Worm (Caenorhabditis elegans) whole organism, L2 larva: ENCODE measurements around the gene scl-8.
A peak's percentile ranks its signal among the peaks of the same experiment; 100 is the strongest.

Experiments
- C34F6.9 ChIP-seq: fragments of 150-350 bp; optimal IDR thresholded peaks from 2 replicates; lab custom pipeline; 2014; ENCODE audit warnings: missing biosample characterization, missing genetic modification characterization
- F13H6.1 ChIP-seq: sonication (generic microtip); optimal IDR thresholded peaks from 2 replicates; lab custom pipeline; 2016; ENCODE audit warnings: missing genetic modification characterization, missing compliant biosample characterization
- R02D3.7 ChIP-seq: fragments of 150-350 bp; optimal IDR thresholded peaks from 2 replicates; lab custom pipeline; 2014; ENCODE audit warnings: missing biosample characterization, missing genetic modification characterization
- Y55F3AM.14 ChIP-seq: fragments of 200-800 bp; sonication (Bioruptor generic); optimal IDR thresholded peaks from 2 replicates; lab custom pipeline; 2018; ENCODE audit warnings: mild to moderate bottlenecking, missing genetic modification characterization, missing compliant biosample characterization
- alr-1 ChIP-seq: fragments of 150-350 bp; optimal IDR thresholded peaks from 2 replicates; lab custom pipeline; 2014; ENCODE audit warnings: missing biosample characterization, missing genetic modification characterization
- ama-1 ChIP-seq: fragments of 150-350 bp; optimal IDR thresholded peaks from 2 replicates; lab custom pipeline; 2018; ENCODE audit warnings: inconsistent platforms
- ceh-16 ChIP-seq: fragments of 150-350 bp; optimal IDR thresholded peaks from 2 replicates; lab custom pipeline; 2014; ENCODE audit warnings: missing biosample characterization, missing genetic modification characterization
- crh-2 ChIP-seq: sonication (generic microtip); optimal IDR thresholded peaks from 2 replicates; lab custom pipeline; 2017; ENCODE audit warnings: missing biosample characterization, missing genetic modification characterization
- dmd-4 ChIP-seq: sonication (generic microtip); optimal IDR thresholded peaks from 2 replicates; lab custom pipeline; 2017; ENCODE audit warnings: missing biosample characterization, missing genetic modification characterization
- egl-27 ChIP-seq: sonication (generic microtip); optimal IDR thresholded peaks from 3 replicates; lab custom pipeline; 2017; ENCODE audit warnings: missing biosample characterization, missing genetic modification reagents, missing genetic modification characterization
- fos-1 ChIP-seq: fragments of 150-350 bp; optimal IDR thresholded peaks from 2 replicates; lab custom pipeline; 2014; ENCODE audit warnings: missing biosample characterization, missing genetic modification characterization
- gmeb-1 ChIP-seq: fragments of 150-350 bp; optimal IDR thresholded peaks from 2 replicates; lab custom pipeline; 2014; ENCODE audit warnings: missing biosample characterization, missing genetic modification characterization
- lin-11 ChIP-seq: fragments of 150-350 bp; sonication (generic microtip); optimal IDR thresholded peaks from 2 replicates; lab custom pipeline; 2014; ENCODE audit warnings: missing biosample characterization, missing genetic modification characterization, inconsistent platforms, mixed read lengths
- lin-13 ChIP-seq: fragments of 150-350 bp; optimal IDR thresholded peaks from 2 replicates; lab custom pipeline; 2014; ENCODE audit warnings: missing biosample characterization, missing genetic modification reagents, missing genetic modification characterization
- lin-39 ChIP-seq: fragments of 150-350 bp; optimal IDR thresholded peaks from 2 replicates; lab custom pipeline; 2014; ENCODE audit warnings: missing biosample characterization, missing genetic modification reagents, missing genetic modification characterization
- lsy-2 ChIP-seq, 2 experiments: fragments of 150-350 bp in 1 of 2; sonication (generic microtip) in 1 of 2; optimal IDR thresholded peaks; 2 replicates each; lab custom pipeline; 2014 to 2017; ENCODE audit warnings: missing biosample characterization in 2 of 2, missing genetic modification characterization in 2 of 2
- mab-5 ChIP-seq: fragments of 150-350 bp; optimal IDR thresholded peaks from 2 replicates; lab custom pipeline; 2014; ENCODE audit warnings: missing biosample characterization, missing genetic modification characterization
- mbf-1 ChIP-seq: sonication (generic microtip); optimal IDR thresholded peaks from 2 replicates; lab custom pipeline; 2017; ENCODE audit warnings: missing biosample characterization, missing genetic modification characterization
- mdl-1 ChIP-seq, 2 experiments: fragments of 150-350 bp in 1 of 2; sonication (generic microtip) in 1 of 2; optimal IDR thresholded peaks; 2 replicates each; lab custom pipeline; 2017; ENCODE audit warnings: missing biosample characterization in 2 of 2, missing genetic modification characterization in 2 of 2
- nhr-10 ChIP-seq: sonication (generic microtip); optimal IDR thresholded peaks from 2 replicates; lab custom pipeline; 2017; ENCODE audit warnings: missing biosample characterization, missing genetic modification characterization
- nhr-11 ChIP-seq: fragments of 150-350 bp; optimal IDR thresholded peaks from 2 replicates; lab custom pipeline; 2014; ENCODE audit warnings: missing biosample characterization, missing genetic modification characterization
- nhr-129 ChIP-seq: fragments of 150-350 bp; optimal IDR thresholded peaks from 2 replicates; lab custom pipeline; 2014; ENCODE audit warnings: missing biosample characterization, missing genetic modification characterization
- nhr-21 ChIP-seq: fragments of 150-350 bp; optimal IDR thresholded peaks from 2 replicates; lab custom pipeline; 2014; ENCODE audit warnings: missing biosample characterization, missing genetic modification characterization
- nhr-23 ChIP-seq: fragments of 150-350 bp; optimal IDR thresholded peaks from 2 replicates; lab custom pipeline; 2014; ENCODE audit warnings: missing biosample characterization, missing genetic modification reagents, missing genetic modification characterization
- nhr-237 ChIP-seq: fragments of 150-350 bp; optimal IDR thresholded peaks from 2 replicates; lab custom pipeline; 2014; ENCODE audit warnings: missing biosample characterization, missing genetic modification characterization
- nhr-6 ChIP-seq: fragments of 150-350 bp; optimal IDR thresholded peaks from 2 replicates; lab custom pipeline; 2014; ENCODE audit warnings: missing biosample characterization, missing genetic modification characterization
- nhr-77 ChIP-seq: fragments of 150-350 bp; optimal IDR thresholded peaks from 2 replicates; lab custom pipeline; 2014; ENCODE audit warnings: missing biosample characterization, missing genetic modification characterization
- sem-4 ChIP-seq: fragments of 150-350 bp; optimal IDR thresholded peaks from 2 replicates; lab custom pipeline; 2014; ENCODE audit warnings: missing biosample characterization, missing genetic modification reagents, missing genetic modification characterization
- sma-3 ChIP-seq: sonication (generic microtip); optimal IDR thresholded peaks from 2 replicates; lab custom pipeline; 2016; ENCODE audit warnings: missing genetic modification reagents, missing genetic modification characterization, missing compliant biosample characterization
- sma-9 ChIP-seq, 2 experiments: fragments of 150-350 bp in 1 of 2; sonication (generic microtip) in 1 of 2; optimal IDR thresholded peaks; 2 replicates each; lab custom pipeline; 2014 to 2016; ENCODE audit warnings: missing genetic modification characterization in 2 of 2, mild to moderate bottlenecking in 1 of 2, missing biosample characterization in 1 of 2, missing compliant biosample characterization in 1 of 2, missing genetic modification reagents in 1 of 2, moderate library complexity in 1 of 2
- snpc-4 ChIP-seq: fragments of 150-350 bp; optimal IDR thresholded peaks from 2 replicates; lab custom pipeline; 2014; ENCODE audit warnings: missing biosample characterization, missing genetic modification characterization
- unc-55 ChIP-seq: fragments of 150-350 bp; sonication (generic microtip); optimal IDR thresholded peaks from 3 replicates; lab custom pipeline; 2014; ENCODE audit warnings: missing biosample characterization, missing genetic modification reagents, missing genetic modification characterization
- zag-1 ChIP-seq: fragments of 150-350 bp; optimal IDR thresholded peaks from 2 replicates; lab custom pipeline; 2014; ENCODE audit warnings: missing biosample characterization, missing genetic modification characterization
- ztf-1 ChIP-seq: fragments of 200-800 bp; sonication (Bioruptor generic); conservative IDR thresholded peaks from 2 replicates; pipeline ENCODE4 v1.3.6; 2022; ENCODE audit warnings: missing genetic modification characterization, missing compliant biosample characterization
- ztf-11 ChIP-seq: sonication (generic microtip); optimal IDR thresholded peaks from 2 replicates; lab custom pipeline; 2017; ENCODE audit warnings: missing biosample characterization, missing genetic modification characterization

scl-8 gene

ce11 chrIV:13071445-13071844, at the start of gene scl-8:
Gene scl-8, plus strand, starts transcription at chrIV:13071745.
- TF ChIP-seq lsy-2 (tag; optimal IDR thresholded peaks at IDR 0.05; lab: Kevin White, UChicago) = no peak
- no peak for TF ChIP-seq nhr-23 (tag; lab: Kevin White, UChicago)
- no peak for TF ChIP-seq ceh-16
- no peak for TF ChIP-seq lin-13 (GFP tag; lab: Kevin White, UChicago)
- TF ChIP-seq R02D3.7 (tag; lab: Kevin White, UChicago) = no peak
- TF ChIP-seq sem-4 (tag; lab: Kevin White, UChicago) = no peak
- TF ChIP-seq lin-11 (tag; lab: Kevin White, UChicago) = no peak
- TF ChIP-seq egl-27 (tag; lab: Kevin White, UChicago) = no peak
- no peak for TF ChIP-seq dmd-4 (tag; lab: Kevin White, UChicago)
- TF ChIP-seq alr-1 (tag; lab: Kevin White, UChicago) = no peak
- TF ChIP-seq nhr-77 (tag; lab: Kevin White, UChicago) = no peak
- TF ChIP-seq nhr-237 (tag; lab: Kevin White, UChicago) = no peak
- no peak for TF ChIP-seq gmeb-1 (tag; lab: Kevin White, UChicago)
- no peak for TF ChIP-seq nhr-11
- no peak for TF ChIP-seq mbf-1
- no peak for TF ChIP-seq crh-2
- TF ChIP-seq ztf-11 = no peak
- no peak for TF ChIP-seq C34F6.9 (tag; lab: Kevin White, UChicago)

DNA sequence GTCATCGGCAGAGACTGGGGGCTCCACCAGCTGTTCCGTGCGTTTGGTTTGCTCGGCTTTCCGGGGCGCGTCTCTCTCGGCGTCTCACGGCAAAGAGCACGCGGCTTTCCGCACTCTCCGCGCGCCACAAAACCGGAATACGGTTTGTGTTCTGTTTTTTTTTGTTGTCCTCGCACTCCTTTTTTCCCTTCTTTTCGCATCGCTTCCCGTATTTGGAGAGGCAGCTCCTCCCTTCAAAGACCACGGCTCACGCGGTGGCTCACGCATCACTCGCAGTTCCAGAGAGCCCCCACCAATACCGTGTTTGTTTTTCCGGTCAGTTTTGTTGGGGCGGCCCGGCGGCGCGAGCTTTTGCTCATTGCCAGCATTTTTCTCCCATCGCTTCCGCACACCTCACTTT, 48.7 kb upstream of the scl-8 start:
- TF ChIP-seq snpc-4 (tag; lab: Kevin White, UChicago) = no peak

- TF ChIP-seq crh-2 (peak; percentile 58), egl-27 (tag; lab: Kevin White, UChicago) (peak; percentile 4), C34F6.9 (tag; lab: Kevin White, UChicago) (peak; percentile 58), mdl-1 (tag; optimal IDR thresholded peaks at IDR 0.05; lab: Kevin White, UChicago) (peak; percentile 7 to 46), nhr-6 (no peak), ztf-1 (GFP tag; lab: Robert Waterston, UW) (no peak), sma-3 (GFP tag; lab: Kevin White, UChicago) (no peak), lin-39 (tag; lab: Kevin White, UChicago) (no peak), unc-55 (peak; percentile 75), lin-11 (tag; lab: Kevin White, UChicago) (peak; percentile 2), nhr-10 (tag; lab: Kevin White, UChicago) (no peak), fos-1 (no peak), nhr-77 (tag; lab: Kevin White, UChicago) (no peak), lin-13 (GFP tag; lab: Kevin White, UChicago) (peak; percentile 12), ama-1 (lab: Kevin White, UChicago) (no peak), nhr-129 (tag; lab: Kevin White, UChicago) (peak; percentile 81), F13H6.1 (peak; percentile 49), Y55F3AM.14 (GFP tag; lab: Kevin White, UChicago) (peak; percentile 44), snpc-4 (tag; lab: Kevin White, UChicago) (no peak), lsy-2 (tag; optimal IDR thresholded peaks at IDR 0.05; lab: Kevin White, UChicago) (peak; percentile 1 to 23), zag-1 (tag; lab: Kevin White, UChicago) (peak; percentile 17)
Measured at ce11 chrIV:13025853-13026343, 45.6 kb upstream of the scl-8 start.

ce11 chrIV:13026762-13027161, 44.8 kb upstream of the scl-8 start:
- TF ChIP-seq mab-5 (tag; lab: Kevin White, UChicago) (no peak), nhr-21 (no peak), C34F6.9 (tag; lab: Kevin White, UChicago) (no peak), R02D3.7 (tag; lab: Kevin White, UChicago) (no peak), ama-1 (lab: Kevin White, UChicago) (no peak), fos-1 (peak; percentile 69), unc-55 (no peak), nhr-10 (tag; lab: Kevin White, UChicago) (no peak), sma-9 (GFP tag; optimal IDR thresholded peaks at IDR 0.05; lab: Kevin White, UChicago) (peak; percentile 85), sma-9 (tag; optimal IDR thresholded peaks at IDR 0.05; lab: Kevin White, UChicago) (no peak), mdl-1 (tag; optimal IDR thresholded peaks at IDR 0.05; lab: Kevin White, UChicago) (peak in 1 of 2 experiments; percentile 8), crh-2 (peak; percentile 2)
- TF ChIP-seq, all 48 proteins: peak for 4
